Worm (Caenorhabditis elegans) whole organism, L2 larva: ENCODE measurements around the gene col-76.

Source experiments
- elt-3 ChIP-seq: sonication (generic microtip); optimal IDR thresholded peaks from 2 replicates; lab custom pipeline; 2017; ENCODE audit warnings: missing biosample characterization, missing genetic modification characterization
- ztf-11 ChIP-seq: sonication (generic microtip); optimal IDR thresholded peaks from 2 replicates; lab custom pipeline; 2017; ENCODE audit warnings: missing biosample characterization, missing genetic modification characterization

ce11 chrII:8205612-8206011 lies 1.5 kb downstream of the col-76 start:
- no peak for TF ChIP-seq elt-3
- no peak for TF ChIP-seq ztf-11 (tag; lab: Kevin White, UChicago)
